Worm (Caenorhabditis elegans) whole organism, L3 larva: Measurements from ENCODE around the gene cln-3.1.

Experiments used
- hmg-11 ChIP-seq: sonication (generic microtip); optimal IDR thresholded peaks from 2 replicates; lab custom pipeline; 2016; ENCODE audit warnings: missing genetic modification characterization, missing compliant biosample characterization
- jun-1 ChIP-seq: fragments of 150-350 bp; optimal IDR thresholded peaks from 2 replicates; lab custom pipeline; 2014; ENCODE audit warnings: missing biosample characterization, missing genetic modification reagents, missing genetic modification characterization
- nhr-11 ChIP-seq: fragments of 150-350 bp; optimal IDR thresholded peaks from 2 replicates; lab custom pipeline; 2014; ENCODE audit warnings: missing biosample characterization, missing genetic modification characterization
- nhr-25 ChIP-seq: sonication (generic microtip); optimal IDR thresholded peaks from 2 replicates; lab custom pipeline; 2017; ENCODE audit warnings: missing biosample characterization, missing genetic modification characterization
- nhr-28 ChIP-seq: fragments of 150-350 bp; optimal IDR thresholded peaks from 2 replicates; lab custom pipeline; 2014; ENCODE audit warnings: missing biosample characterization, missing genetic modification characterization
- nhr-76 ChIP-seq: fragments of 150-350 bp; sonication (generic microtip); optimal IDR thresholded peaks from 5 replicates; lab custom pipeline; 2014; ENCODE audit warnings: missing biosample characterization, missing genetic modification characterization
- skn-1 ChIP-seq: fragments of 150-350 bp; optimal IDR thresholded peaks from 2 replicates; lab custom pipeline; 2014; ENCODE audit warnings: missing biosample characterization, missing genetic modification characterization
- unc-62 ChIP-seq: fragments of 150-350 bp; sonication (generic microtip); optimal IDR thresholded peaks from 4 replicates; lab custom pipeline; 2014; ENCODE audit warnings: missing biosample characterization, missing genetic modification reagents, missing genetic modification characterization

- no peak for TF ChIP-seq nhr-28 (tag; lab: Kevin White, UChicago)
- no peak for TF ChIP-seq jun-1
- no peak for TF ChIP-seq unc-62 (GFP tag; lab: Kevin White, UChicago)
- TF ChIP-seq nhr-11: no peak
- TF ChIP-seq skn-1 (tag; lab: Kevin White, UChicago): no peak
- TF ChIP-seq nhr-25 (tag; lab: Kevin White, UChicago): no peak
- no peak for TF ChIP-seq nhr-76 (tag; lab: Kevin White, UChicago)
- TF ChIP-seq hmg-11 (tag; lab: Kevin White, UChicago): no peak
Observed at ce11 chrV:11223698-11224097, 41.8 kb downstream of the cln-3.1 start.
